Worm (Caenorhabditis elegans) whole organism, L2 larva: ENCODE results near the gene kle-2.

Experiments
- aly-2 ChIP-seq: fragments of 150-350 bp; optimal IDR thresholded peaks from 2 replicates; lab custom pipeline; 2014; ENCODE audit warnings: missing biosample characterization, missing genetic modification characterization
- dmd-4 ChIP-seq: sonication (generic microtip); optimal IDR thresholded peaks from 2 replicates; lab custom pipeline; 2017; ENCODE audit warnings: missing biosample characterization, missing genetic modification characterization
- nhr-237 ChIP-seq: fragments of 150-350 bp; optimal IDR thresholded peaks from 2 replicates; lab custom pipeline; 2014; ENCODE audit warnings: missing biosample characterization, missing genetic modification characterization
- nhr-77 ChIP-seq: fragments of 150-350 bp; optimal IDR thresholded peaks from 2 replicates; lab custom pipeline; 2014; ENCODE audit warnings: missing biosample characterization, missing genetic modification characterization
- sma-3 ChIP-seq: sonication (generic microtip); optimal IDR thresholded peaks from 2 replicates; lab custom pipeline; 2016; ENCODE audit warnings: missing genetic modification reagents, missing genetic modification characterization, missing compliant biosample characterization
- snpc-4 ChIP-seq: fragments of 150-350 bp; optimal IDR thresholded peaks from 2 replicates; lab custom pipeline; 2014; ENCODE audit warnings: missing biosample characterization, missing genetic modification characterization
- unc-62 ChIP-seq: fragments of 150-350 bp; optimal IDR thresholded peaks from 2 replicates; lab custom pipeline; 2014; ENCODE audit warnings: missing biosample characterization, missing genetic modification reagents, missing genetic modification characterization
- zag-1 ChIP-seq: fragments of 150-350 bp; optimal IDR thresholded peaks from 2 replicates; lab custom pipeline; 2014; ENCODE audit warnings: missing biosample characterization, missing genetic modification characterization
- ztf-11 ChIP-seq: sonication (generic microtip); optimal IDR thresholded peaks from 2 replicates; lab custom pipeline; 2017; ENCODE audit warnings: missing biosample characterization, missing genetic modification characterization
- ztf-4 ChIP-seq: fragments of 150-350 bp; optimal IDR thresholded peaks from 2 replicates; lab custom pipeline; 2014; ENCODE audit warnings: missing biosample characterization, missing genetic modification characterization

- TF ChIP-seq unc-62 (GFP tag; lab: Kevin White, UChicago) (no peak), zag-1 (no peak), ztf-11 (tag; lab: Kevin White, UChicago) (no peak), snpc-4 (tag; lab: Kevin White, UChicago) (no peak), nhr-237 (tag; lab: Kevin White, UChicago) (no peak), dmd-4 (tag; lab: Kevin White, UChicago) (no peak), sma-3 (GFP tag; lab: Kevin White, UChicago) (no peak), aly-2 (tag; lab: Kevin White, UChicago) (no peak), nhr-77 (no peak), ztf-4 (tag; lab: Kevin White, UChicago) (no peak)
Observed at ce11 chrIII:7978289-7978688, 36.8 kb downstream of the kle-2 start.
